Worm (Caenorhabditis elegans) whole organism, L4 larva: ENCODE results near the gene srz-91.

Experiments used
- D1046.2 ChIP-seq: fragments of 200-800 bp; sonication (Bioruptor generic); IDR thresholded peaks from 2 replicates; pipeline ENCODE4 v1.3.6; 2022; ENCODE audit warnings: missing genetic modification characterization, missing compliant biosample characterization
- F10B5.3 ChIP-seq: sonication (generic microtip); optimal IDR thresholded peaks from 2 replicates; lab custom pipeline; 2016; ENCODE audit warnings: mild to moderate bottlenecking, missing genetic modification characterization, missing compliant biosample characterization
- F26F4.8 ChIP-seq: fragments of 200-800 bp; sonication (Bioruptor generic); conservative IDR thresholded peaks from 2 replicates; pipeline ENCODE4 v1.3.6; 2022; ENCODE audit warnings: missing genetic modification characterization, missing compliant biosample characterization
- Y105C5A.15 ChIP-seq: fragments of 200-800 bp; sonication (Bioruptor generic); IDR thresholded peaks from 2 replicates; pipeline ENCODE4 v1.3.6; 2022; ENCODE audit warnings: missing genetic modification characterization, missing compliant biosample characterization
- ZK546.5 ChIP-seq, 2 experiments: sonication (generic microtip); optimal IDR thresholded peaks; 2 replicates each; lab custom pipeline; 2017; ENCODE audit warnings: missing biosample characterization in 2 of 2, missing genetic modification characterization in 2 of 2
- aha-1 ChIP-seq: fragments of 150-350 bp; peaks from one replicate; lab custom pipeline; 2014; ENCODE audit warnings: missing biosample characterization, missing genetic modification characterization
- ceh-28 ChIP-seq: fragments of 150-350 bp; optimal IDR thresholded peaks from 2 replicates; lab custom pipeline; 2014; ENCODE audit warnings: missing biosample characterization, missing genetic modification reagents, missing genetic modification characterization
- ceh-62 ChIP-seq: sonication (generic microtip); optimal IDR thresholded peaks from 2 replicates; lab custom pipeline; 2017; ENCODE audit warnings: missing biosample characterization, missing genetic modification characterization
- ces-1 ChIP-seq: fragments of 150-350 bp; sonication (generic microtip); optimal IDR thresholded peaks from 4 replicates; lab custom pipeline; 2014; ENCODE audit warnings: missing biosample characterization, missing genetic modification reagents, missing genetic modification characterization
- daf-16 ChIP-seq, 3 experiments: sonication (generic microtip); optimal IDR thresholded peaks; 2 replicates each; lab custom pipeline; 2016 to 2017; ENCODE audit warnings: missing genetic modification characterization in 3 of 3, missing genetic modification reagents in 3 of 3, mild to moderate bottlenecking in 2 of 3, missing compliant biosample characterization in 2 of 3, missing biosample characterization in 1 of 3, moderate library complexity in 1 of 3
- dmd-6 ChIP-seq: fragments of 200-800 bp; sonication (Bioruptor generic); IDR thresholded peaks from 2 replicates; pipeline ENCODE4 v1.3.6; 2022; ENCODE audit warnings: missing genetic modification reagents, missing genetic modification characterization, missing compliant biosample characterization
- dmd-9 ChIP-seq: fragments of 200-800 bp; sonication (Bioruptor generic); IDR thresholded peaks from 2 replicates; pipeline ENCODE4 v1.3.6; 2022; ENCODE audit warnings: missing genetic modification reagents, missing genetic modification characterization, missing compliant biosample characterization
- duxl-1 ChIP-seq: sonication (generic microtip); optimal IDR thresholded peaks from 2 replicates; lab custom pipeline; 2016; ENCODE audit warnings: mild to moderate bottlenecking, missing genetic modification characterization, moderate library complexity, missing compliant biosample characterization; ENCODE audit not compliant: poor library complexity
- dve-1 ChIP-seq: sonication (generic microtip); optimal IDR thresholded peaks from 2 replicates; lab custom pipeline; 2017; ENCODE audit warnings: antibody characterized with exemption, mild to moderate bottlenecking, missing genetic modification characterization, missing compliant biosample characterization; ENCODE audit not compliant: insufficient read depth
- fos-1 ChIP-seq: fragments of 150-350 bp; optimal IDR thresholded peaks from 2 replicates; lab custom pipeline; 2014; ENCODE audit warnings: missing biosample characterization, missing genetic modification characterization
- hlh-11 ChIP-seq: fragments of 200-800 bp; sonication (Bioruptor generic); optimal IDR thresholded peaks from 2 replicates; lab custom pipeline; 2018; ENCODE audit warnings: mild to moderate bottlenecking, missing genetic modification characterization, missing compliant biosample characterization
- lin-13 ChIP-seq: fragments of 150-350 bp; optimal IDR thresholded peaks from 2 replicates; lab custom pipeline; 2014; ENCODE audit warnings: missing biosample characterization, missing genetic modification reagents, missing genetic modification characterization
- lin-38 ChIP-seq: fragments of 200-800 bp; sonication (Bioruptor generic); IDR thresholded peaks from 2 replicates; pipeline ENCODE4 v1.3.6; 2022; ENCODE audit warnings: missing genetic modification reagents, missing genetic modification characterization, missing compliant biosample characterization
- lin-39 ChIP-seq: fragments of 150-350 bp; optimal IDR thresholded peaks from 2 replicates; lab custom pipeline; 2014; ENCODE audit warnings: missing biosample characterization, missing genetic modification reagents, missing genetic modification characterization
- lir-3 ChIP-seq: sonication (generic microtip); optimal IDR thresholded peaks from 2 replicates; lab custom pipeline; 2016; ENCODE audit warnings: mild to moderate bottlenecking, missing genetic modification characterization, missing compliant biosample characterization
- nhr-10 ChIP-seq: fragments of 150-350 bp; optimal IDR thresholded peaks from 2 replicates; lab custom pipeline; 2014; ENCODE audit warnings: missing biosample characterization, missing genetic modification characterization
- nhr-111 ChIP-seq: fragments of 200-800 bp; sonication (Bioruptor generic); optimal IDR thresholded peaks from 2 replicates; lab custom pipeline; 2018; ENCODE audit warnings: mild to moderate bottlenecking, missing genetic modification characterization, missing compliant biosample characterization
- nhr-28 ChIP-seq: fragments of 150-350 bp; optimal IDR thresholded peaks from 2 replicates; lab custom pipeline; 2014; ENCODE audit warnings: missing biosample characterization, missing genetic modification characterization
- nhr-41 ChIP-seq: fragments of 200-800 bp; sonication (Bioruptor generic); IDR thresholded peaks from 2 replicates; pipeline ENCODE4 v1.3.6; 2022; ENCODE audit warnings: missing genetic modification reagents, missing genetic modification characterization, missing compliant biosample characterization
- nhr-6 ChIP-seq: fragments of 150-350 bp; optimal IDR thresholded peaks from 2 replicates; lab custom pipeline; 2014; ENCODE audit warnings: missing biosample characterization, missing genetic modification characterization
- nhr-77 ChIP-seq: fragments of 150-350 bp; optimal IDR thresholded peaks from 2 replicates; lab custom pipeline; 2014; ENCODE audit warnings: missing biosample characterization, missing genetic modification characterization
- pqm-1 ChIP-seq: sonication (generic microtip); optimal IDR thresholded peaks from 2 replicates; lab custom pipeline; 2017; ENCODE audit warnings: missing biosample characterization, missing genetic modification characterization
- set-16 ChIP-seq: fragments of 200-800 bp; sonication (Bioruptor generic); IDR thresholded peaks from 2 replicates; pipeline ENCODE4 v1.3.6; 2022; ENCODE audit warnings: missing genetic modification reagents, missing genetic modification characterization, missing compliant biosample characterization
- unc-39 ChIP-seq: sonication (generic microtip); optimal IDR thresholded peaks from 2 replicates; lab custom pipeline; 2017; ENCODE audit warnings: missing biosample characterization, missing genetic modification characterization
- unc-62 ChIP-seq, 3 experiments: fragments of 150-350 bp in 1 of 3; sonication (generic microtip); optimal IDR thresholded peaks in 2 of 3; peaks in 1 of 3; 1 replicate in 1 of 3; 2 replicates in 2 of 3; lab custom pipeline; 2014 to 2017; ENCODE audit warnings: missing biosample characterization in 3 of 3, missing genetic modification characterization in 3 of 3, missing genetic modification reagents in 3 of 3, missing genotype in 1 of 3
- vab-7 ChIP-seq: fragments of 200-800 bp; sonication (Bioruptor generic); IDR thresholded peaks from 2 replicates; pipeline ENCODE4 v1.3.6; 2022; ENCODE audit warnings: missing genetic modification reagents, missing genetic modification characterization, missing compliant biosample characterization
- zfp-2 ChIP-seq: sonication (generic microtip); optimal IDR thresholded peaks from 2 replicates; lab custom pipeline; 2016; ENCODE audit warnings: mild to moderate bottlenecking, missing genetic modification characterization, missing compliant biosample characterization
- ztf-7 ChIP-seq: fragments of 150-350 bp; optimal IDR thresholded peaks from 2 replicates; lab custom pipeline; 2014; ENCODE audit warnings: missing biosample characterization, missing genetic modification characterization

Gene srz-91

DNA sequence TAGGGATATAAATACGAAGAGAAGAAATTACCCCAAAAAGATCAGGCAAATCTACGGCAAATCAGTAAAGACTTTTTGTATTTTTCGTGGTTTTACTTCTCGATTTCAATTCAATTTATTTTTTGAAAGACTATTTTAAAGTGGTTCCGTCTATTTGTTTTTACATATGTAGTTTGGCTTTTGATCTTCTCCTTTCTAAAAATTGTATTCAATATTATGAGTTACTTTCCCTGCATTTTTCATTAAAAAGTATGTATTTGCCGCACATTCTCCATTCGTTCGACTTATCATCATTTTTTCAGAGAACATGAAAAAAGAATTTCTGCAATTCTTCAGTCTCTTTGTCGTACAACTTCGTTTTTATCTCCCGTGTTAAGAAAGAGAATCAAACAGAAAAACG is 41.0 kb upstream of the srz-91 start, which contains the start of gene C38D9.2:
Gene C38D9.2 (plus strand): TSS at position 301 of the 400 bp plus-strand sequence.
- TF ChIP-seq hlh-11 (tag; lab: Kevin White, UChicago) (no peak), nhr-41 (no peak), ZK546.5 (tag; optimal IDR thresholded peaks at IDR 0.05; lab: Kevin White, UChicago) (no peak), ztf-7 (tag; lab: Kevin White, UChicago) (no peak), vab-7 (no peak), dmd-9 (no peak), unc-62 (GFP tag; optimal IDR thresholded peaks at IDR 0.05 in 1 of 2; lab: Kevin White, UChicago) (no peak), unc-62 (tag; optimal IDR thresholded peaks at IDR 0.05; lab: Kevin White, UChicago) (no peak)

ce11 chrV:17580017-17580416 is 27.9 kb upstream of the srz-91 start:
- no peak for TF ChIP-seq lin-38 (GFP tag; lab: Robert Waterston, UW)
- no peak for TF ChIP-seq fos-1 (tag; lab: Kevin White, UChicago)
- TF ChIP-seq lin-13 (GFP tag; lab: Kevin White, UChicago), result no peak
- TF ChIP-seq aha-1 (tag; lab: Kevin White, UChicago), result peak; percentile 28
- TF ChIP-seq nhr-111 (GFP tag; lab: Kevin White, UChicago), result no peak
- TF ChIP-seq unc-62 (GFP tag; optimal IDR thresholded peaks at IDR 0.05 in 1 of 2; lab: Kevin White, UChicago), result peak in 1 of 2 experiments; percentile 81
- TF ChIP-seq unc-62 (tag; optimal IDR thresholded peaks at IDR 0.05; lab: Kevin White, UChicago), result no peak
- no peak for TF ChIP-seq nhr-6
- TF ChIP-seq unc-39 (tag; lab: Kevin White, UChicago), result no peak

ce11 chrV:17584352-17584843 is 23.5 kb upstream of the srz-91 start, which contains the start of gene fbxa-133:
Gene fbxa-133 (plus strand): TSS chrV:17584793.
- TF ChIP-seq set-16 (GFP tag; lab: Robert Waterston, UW) (peak; percentile 65), D1046.2 (GFP tag; lab: Robert Waterston, UW) (0 out of 2 replicates have a peak, but pooled peaks have one; percentile 26)

DNA sequence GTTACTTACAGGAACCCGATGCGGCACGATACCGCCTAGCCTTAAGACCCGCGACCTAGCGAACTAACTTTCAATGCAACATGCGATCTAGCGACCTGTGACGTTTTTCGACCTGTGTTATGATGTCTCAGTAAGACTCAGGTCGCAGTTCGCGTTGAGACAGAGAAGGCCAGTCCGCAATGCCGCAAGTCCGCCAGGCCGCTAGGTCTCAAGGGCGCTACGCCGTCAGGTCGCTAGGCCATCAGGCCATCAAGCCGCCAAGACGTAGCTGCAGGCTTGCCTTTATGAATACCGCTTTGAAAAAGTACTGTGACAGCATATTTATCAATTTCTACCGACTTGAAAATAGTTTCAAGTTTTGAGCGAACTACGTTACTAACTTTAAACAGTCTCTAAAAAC is 12.2 kb upstream of the srz-91 start:
- TF ChIP-seq set-16 (GFP tag; lab: Robert Waterston, UW) (peak; percentile 54; the same call in 1 of the 2 replicates), lin-39 (tag; lab: Kevin White, UChicago) (no peak), nhr-10 (tag; lab: Kevin White, UChicago) (no peak), zfp-2 (tag; lab: Kevin White, UChicago) (no peak), F10B5.3 (tag; lab: Kevin White, UChicago) (no peak), ceh-62 (tag; lab: Kevin White, UChicago) (no peak), F26F4.8 (GFP tag; lab: Robert Waterston, UW) (0 out of 2 replicates have a peak, but pooled peaks have one; percentile 17)

DNA sequence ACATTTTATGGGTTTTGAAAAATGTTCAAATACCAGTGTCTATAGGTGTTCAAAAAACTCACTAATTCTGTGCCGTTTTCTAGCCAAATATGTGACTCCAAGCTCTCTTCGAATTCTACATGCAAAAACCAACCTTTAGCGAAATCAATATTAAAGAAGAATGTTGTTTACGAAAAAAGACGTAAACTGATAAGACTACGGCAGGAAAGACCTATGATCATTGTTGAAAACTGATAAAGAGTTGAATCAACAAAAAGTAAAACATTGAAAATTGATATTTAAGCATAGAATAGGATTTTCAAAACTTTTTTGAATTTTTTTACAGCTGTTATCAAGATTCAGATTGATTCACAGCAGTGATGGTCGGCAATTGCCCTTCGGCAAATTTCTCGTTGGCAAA is 9.1 kb upstream of the srz-91 start, which contains the start of gene Y6G8.2:
Gene Y6G8.2 (minus strand): TSS at position 147 of the 400 bp plus-strand sequence.
- TF ChIP-seq lir-3 (tag; lab: Kevin White, UChicago) (no peak), hlh-11 (tag; lab: Kevin White, UChicago) (peak; percentile 22), F26F4.8 (GFP tag; lab: Robert Waterston, UW) (no peak), daf-16 (GFP tag; optimal IDR thresholded peaks at IDR 0.05; lab: Kevin White, UChicago) (peak in 1 of 2 experiments; percentile 20), daf-16 (tag; optimal IDR thresholded peaks at IDR 0.05; lab: Kevin White, UChicago) (peak; percentile 97), dmd-6 (peak; percentile 26; the same call in 1 of the 2 replicates), ces-1 (GFP tag; lab: Kevin White, UChicago) (no peak), duxl-1 (tag; lab: Kevin White, UChicago) (peak; percentile 5), dve-1 (peak; percentile 46), nhr-77 (tag; lab: Kevin White, UChicago) (peak; percentile 12), nhr-28 (tag; lab: Kevin White, UChicago) (peak; percentile 44), Y105C5A.15 (GFP tag; lab: Robert Waterston, UW) (no peak), pqm-1 (tag; lab: Kevin White, UChicago) (peak; percentile 78), ceh-28 (tag; lab: Kevin White, UChicago) (no peak)
